Worm (Caenorhabditis elegans) whole organism, mixed stage, embryonic: ENCODE measurements around the gene mnk-1.

Source experiments
- elt-1 ChIP-seq: sonication (generic microtip); optimal IDR thresholded peaks from 2 replicates; lab custom pipeline; 2017; ENCODE audit warnings: missing genetic modification characterization, mild to moderate bottlenecking, missing compliant biosample characterization, antibody characterized with exemption, moderate library complexity, borderline replicate concordance; ENCODE audit not compliant: insufficient read depth
- elt-3 ChIP-seq: fragments of 150-350 bp; optimal IDR thresholded peaks from 2 replicates; lab custom pipeline; 2014; ENCODE audit warnings: missing biosample characterization, missing genetic modification characterization
- mep-1 ChIP-seq: fragments of 150-350 bp; optimal IDR thresholded peaks from 2 replicates; lab custom pipeline; 2017; ENCODE audit warnings: missing biosample characterization, missing genetic modification reagents, missing genetic modification characterization, inconsistent platforms
- nhr-12 ChIP-seq: fragments of 150-350 bp; optimal IDR thresholded peaks from 2 replicates; lab custom pipeline; 2014; ENCODE audit warnings: missing biosample characterization, missing genetic modification characterization
- tbx-8 ChIP-seq: fragments of 200-800 bp; sonication (Bioruptor generic); optimal IDR thresholded peaks from 2 replicates; lab custom pipeline; 2018; ENCODE audit warnings: mild to moderate bottlenecking, missing genetic modification characterization, moderate library complexity, missing compliant biosample characterization

ce11 chrII:10510242-10510641 lies 44.6 kb downstream of the mnk-1 start, which contains the start of gene F59B10.3:
- TF ChIP-seq nhr-12 (tag; lab: Kevin White, UChicago), result no peak
- no peak for TF ChIP-seq mep-1
- no peak for TF ChIP-seq elt-3 (tag; lab: Kevin White, UChicago)
- TF ChIP-seq elt-1 (tag; lab: Kevin White, UChicago), result no peak
- TF ChIP-seq tbx-8 (GFP tag; lab: Kevin White, UChicago), result no peak
